Worm (Caenorhabditis elegans) whole organism, young adult: ENCODE results near the gene lelo-3.
A peak's percentile ranks its signal among the peaks of the same experiment; 100 is the strongest.

ENCODE experiments used
- B0019.2 ChIP-seq: fragments of 200-800 bp; sonication (Bioruptor generic); conservative IDR thresholded peaks from 2 replicates; pipeline ENCODE4 v1.3.6; 2022; ENCODE audit warnings: missing genetic modification reagents, missing genetic modification characterization, missing compliant biosample characterization
- B0035.1 ChIP-seq: sonication (generic microtip); optimal IDR thresholded peaks from 2 replicates; lab custom pipeline; 2016; ENCODE audit warnings: missing genetic modification characterization, mild to moderate bottlenecking, missing compliant biosample characterization, missing genotype, missing genetic modification reagents
- D2030.7 ChIP-seq: fragments of 200-800 bp; sonication (Bioruptor generic); IDR thresholded peaks from 2 replicates; pipeline ENCODE4 v1.3.6; 2022; ENCODE audit warnings: missing genetic modification reagents, missing genetic modification characterization, missing compliant biosample characterization
- F37B4.10 ChIP-seq: fragments of 200-800 bp; sonication (Bioruptor generic); IDR thresholded peaks from 2 replicates; pipeline ENCODE4 v1.3.6; 2022; ENCODE audit warnings: missing genetic modification characterization, missing compliant biosample characterization
- F52B5.7 ChIP-seq: sonication (generic microtip); optimal IDR thresholded peaks from 2 replicates; lab custom pipeline; 2016; ENCODE audit warnings: mild to moderate bottlenecking, missing genetic modification characterization, missing compliant biosample characterization
- F57A8.1 ChIP-seq: fragments of 200-800 bp; sonication (Bioruptor generic); optimal IDR thresholded peaks from 2 replicates; lab custom pipeline; 2018; ENCODE audit warnings: mild to moderate bottlenecking, missing genetic modification characterization, moderate library complexity, missing compliant biosample characterization
- Y53G8AR.9 ChIP-seq: fragments of 200-800 bp; sonication (Bioruptor generic); conservative IDR thresholded peaks from 2 replicates; pipeline ENCODE4 v1.3.6; 2022; ENCODE audit warnings: missing genetic modification reagents, missing genetic modification characterization, missing compliant biosample characterization
- Y56A3A.18 ChIP-seq: fragments of 200-800 bp; sonication (Bioruptor generic); IDR thresholded peaks from 2 replicates; pipeline ENCODE4 v1.3.6; 2022; ENCODE audit warnings: missing genetic modification reagents, missing genetic modification characterization, missing compliant biosample characterization
- Y67H2A.10 ChIP-seq: fragments of 200-800 bp; sonication (Bioruptor generic); conservative IDR thresholded peaks from 2 replicates; pipeline ENCODE4 v1.3.6; 2022; ENCODE audit warnings: missing genetic modification reagents, missing genetic modification characterization, missing compliant biosample characterization
- Y79H2A.3 ChIP-seq: fragments of 200-800 bp; sonication (Bioruptor generic); conservative IDR thresholded peaks from 2 replicates; pipeline ENCODE4 v1.3.6; 2022; ENCODE audit warnings: missing genetic modification reagents, missing genetic modification characterization, missing compliant biosample characterization
- ZK185.1 ChIP-seq: sonication (generic microtip); optimal IDR thresholded peaks from 2 replicates; lab custom pipeline; 2016; ENCODE audit warnings: mild to moderate bottlenecking, missing genetic modification characterization, missing compliant biosample characterization; ENCODE audit not compliant: poor library complexity, severe bottlenecking
- attf-3 ChIP-seq: fragments of 200-800 bp; sonication (Bioruptor generic); conservative IDR thresholded peaks from 2 replicates; pipeline ENCODE4 v1.3.6; 2022; ENCODE audit warnings: missing genetic modification reagents, missing genetic modification characterization, missing compliant biosample characterization
- ccch-3 ChIP-seq: fragments of 200-800 bp; sonication (Bioruptor generic); optimal IDR thresholded peaks from 2 replicates; lab custom pipeline; 2018; ENCODE audit warnings: mild to moderate bottlenecking, missing genetic modification characterization, missing compliant biosample characterization
- ceh-79 ChIP-seq: sonication (generic microtip); optimal IDR thresholded peaks from 2 replicates; lab custom pipeline; 2017; ENCODE audit warnings: mild to moderate bottlenecking, missing genetic modification characterization, missing compliant biosample characterization
- ceh-91 ChIP-seq: fragments of 200-800 bp; sonication (Bioruptor generic); IDR thresholded peaks from 2 replicates; pipeline ENCODE4 v1.3.6; 2022; ENCODE audit warnings: missing genetic modification reagents, missing genetic modification characterization, missing compliant biosample characterization
- chd-7 ChIP-seq: sonication (generic microtip); optimal IDR thresholded peaks from 2 replicates; lab custom pipeline; 2016; ENCODE audit warnings: mild to moderate bottlenecking, missing genetic modification characterization, moderate library complexity, missing compliant biosample characterization
- die-1 ChIP-seq: sonication (generic microtip); optimal IDR thresholded peaks from 2 replicates; lab custom pipeline; 2016; ENCODE audit warnings: missing genotype, mild to moderate bottlenecking, missing genetic modification characterization, missing compliant biosample characterization
- dpff-1 ChIP-seq: sonication (generic microtip); optimal IDR thresholded peaks from 2 replicates; lab custom pipeline; 2017; ENCODE audit warnings: mild to moderate bottlenecking, missing genetic modification characterization, missing compliant biosample characterization
- dpl-1 ChIP-seq: fragments of 150-350 bp; optimal IDR thresholded peaks from 2 replicates; lab custom pipeline; 2014; ENCODE audit warnings: missing biosample characterization, missing genetic modification reagents, missing genetic modification characterization
- efl-1 ChIP-seq: fragments of 150-350 bp; optimal IDR thresholded peaks from 2 replicates; lab custom pipeline; 2014; ENCODE audit warnings: missing biosample characterization, missing genetic modification reagents, missing genetic modification characterization
- egl-44 ChIP-seq: fragments of 200-800 bp; sonication (Bioruptor generic); IDR thresholded peaks from 2 replicates; pipeline ENCODE4 v1.3.6; 2022; ENCODE audit warnings: missing genetic modification reagents, missing genetic modification characterization, missing compliant biosample characterization
- ekl-4 ChIP-seq: fragments of 200-800 bp; sonication (Bioruptor generic); IDR thresholded peaks from 2 replicates; pipeline ENCODE4 v1.3.6; 2022; ENCODE audit warnings: missing genetic modification reagents, missing genetic modification characterization, missing compliant biosample characterization
- gei-17 ChIP-seq: fragments of 200-800 bp; sonication (Bioruptor generic); optimal IDR thresholded peaks from 2 replicates; lab custom pipeline; 2018; ENCODE audit warnings: mild to moderate bottlenecking, missing genetic modification characterization, missing compliant biosample characterization
- hmg-1.2 ChIP-seq: fragments of 200-800 bp; sonication (Bioruptor generic); IDR thresholded peaks from 2 replicates; pipeline ENCODE4 v1.3.6; 2022; ENCODE audit warnings: missing genetic modification reagents, missing genetic modification characterization, missing compliant biosample characterization
- lin-35 ChIP-seq, 3 experiments: fragments of 150-350 bp in 2 of 3; sonication (generic microtip) in 1 of 3; optimal IDR thresholded peaks; 2 replicates each; lab custom pipeline; 2014 to 2018; ENCODE audit warnings: missing biosample characterization in 3 of 3, missing genetic modification characterization in 3 of 3, missing genetic modification reagents in 3 of 3
- lin-40 ChIP-seq: sonication (generic microtip); optimal IDR thresholded peaks from 2 replicates; lab custom pipeline; 2016; ENCODE audit warnings: missing genetic modification characterization, mild to moderate bottlenecking, missing compliant biosample characterization, missing genotype, missing genetic modification reagents
- lir-1 ChIP-seq: fragments of 200-800 bp; sonication (Bioruptor generic); conservative IDR thresholded peaks from 2 replicates; pipeline ENCODE4 v1.3.6; 2022; ENCODE audit warnings: missing genetic modification reagents, missing genetic modification characterization, missing compliant biosample characterization
- madf-3 ChIP-seq: fragments of 200-800 bp; sonication (Bioruptor generic); IDR thresholded peaks from 2 replicates; pipeline ENCODE4 v1.3.6; 2022; ENCODE audit warnings: missing genetic modification reagents, missing genetic modification characterization, missing compliant biosample characterization
- madf-6 ChIP-seq: fragments of 200-800 bp; sonication (Bioruptor generic); IDR thresholded peaks from 2 replicates; pipeline ENCODE4 v1.3.6; 2022; ENCODE audit warnings: missing genetic modification reagents, missing genetic modification characterization, missing compliant biosample characterization
- mcd-1 ChIP-seq: fragments of 200-800 bp; sonication (Bioruptor generic); IDR thresholded peaks from 2 replicates; pipeline ENCODE4 v1.3.6; 2022; ENCODE audit warnings: missing genetic modification reagents, missing genetic modification characterization, missing compliant biosample characterization
- nhr-80 ChIP-seq: sonication (generic microtip); optimal IDR thresholded peaks from 2 replicates; lab custom pipeline; 2016; ENCODE audit warnings: missing genetic modification characterization, missing compliant biosample characterization
- pbrm-1 ChIP-seq: fragments of 200-800 bp; sonication (Bioruptor generic); IDR thresholded peaks from 2 replicates; pipeline ENCODE4 v1.3.6; 2022; ENCODE audit warnings: missing genetic modification reagents, missing genetic modification characterization, missing compliant biosample characterization
- sea-2 ChIP-seq: fragments of 200-800 bp; sonication (Bioruptor generic); IDR thresholded peaks from 2 replicates; pipeline ENCODE4 v1.3.6; 2022; ENCODE audit warnings: missing genetic modification characterization, missing compliant biosample characterization
- snpc-1.3 ChIP-seq: sonication (generic microtip); optimal IDR thresholded peaks from 2 replicates; lab custom pipeline; 2017; ENCODE audit warnings: missing genetic modification characterization, mild to moderate bottlenecking, missing compliant biosample characterization, antibody characterized with exemption, moderate library complexity, missing genotype, missing genetic modification reagents; ENCODE audit not compliant: insufficient read depth
- somi-1 ChIP-seq: fragments of 200-800 bp; sonication (Bioruptor generic); optimal IDR thresholded peaks from 2 replicates; lab custom pipeline; 2018; ENCODE audit warnings: mild to moderate bottlenecking, missing genetic modification characterization, missing compliant biosample characterization
- tbp1 ChIP-seq: fragments of 200-800 bp; sonication (Bioruptor generic); optimal IDR thresholded peaks from 2 replicates; lab custom pipeline; 2018; ENCODE audit warnings: mild to moderate bottlenecking, missing genetic modification characterization, missing compliant biosample characterization
- ztf-18 ChIP-seq: sonication (generic microtip); optimal IDR thresholded peaks from 2 replicates; lab custom pipeline; 2016; ENCODE audit warnings: missing genotype, mild to moderate bottlenecking, missing genetic modification characterization, missing compliant biosample characterization
- ztf-22 ChIP-seq: fragments of 200-800 bp; sonication (Bioruptor generic); optimal IDR thresholded peaks from 2 replicates; lab custom pipeline; 2018; ENCODE audit warnings: mild to moderate bottlenecking, missing genetic modification characterization, moderate library complexity, missing compliant biosample characterization
- ztf-26 ChIP-seq: sonication (generic microtip); optimal IDR thresholded peaks from 2 replicates; lab custom pipeline; 2017; ENCODE audit warnings: missing genetic modification characterization, missing compliant biosample characterization
- ztf-6 ChIP-seq: fragments of 200-800 bp; sonication (Bioruptor generic); IDR thresholded peaks from 2 replicates; pipeline ENCODE4 v1.3.6; 2022; ENCODE audit warnings: missing genetic modification reagents, missing genetic modification characterization, missing compliant biosample characterization

Gene lelo-3

DNA sequence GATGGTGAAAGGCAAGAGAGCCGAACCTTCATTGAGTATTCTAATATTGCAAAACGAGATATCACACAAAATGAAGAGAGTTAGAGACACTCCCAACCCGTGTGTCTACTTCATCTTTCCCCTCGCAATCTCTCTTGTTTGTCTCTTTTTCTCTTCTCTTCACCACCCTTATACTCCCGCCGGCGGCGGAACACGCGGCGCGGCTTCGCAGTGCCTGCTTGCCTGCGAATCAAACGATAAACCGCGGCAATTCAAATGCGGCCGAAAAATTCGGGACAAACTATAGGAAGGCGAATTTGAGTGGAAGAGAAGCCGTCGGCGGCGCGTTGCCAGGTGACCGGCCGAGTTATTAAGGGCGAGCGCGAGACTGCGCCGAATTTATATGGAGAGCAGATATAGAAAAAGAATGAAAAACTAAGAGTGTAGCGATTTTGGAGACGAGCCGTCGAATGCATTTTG is 37.8 kb downstream of the lelo-3 start, which contains the start of gene klp-13 (continued):
- TF ChIP-seq lin-40 (tag; lab: Kevin White, UChicago) (peak; percentile 78), die-1 (peak; percentile 11), madf-3 (GFP tag; lab: Robert Waterston, UW) (peak; percentile 89), ceh-91 (GFP tag; lab: Robert Waterston, UW) (no peak), F37B4.10 (0 out of 2 replicates have a peak, but pooled peaks have one; percentile 86), chd-7 (tag; lab: Kevin White, UChicago) (peak; percentile 64), B0035.1 (tag; lab: Kevin White, UChicago) (no peak), F57A8.1 (GFP tag; lab: Kevin White, UChicago) (peak; percentile 55), sea-2 (no peak), Y56A3A.18 (GFP tag; lab: Robert Waterston, UW) (no peak), pbrm-1 (peak; percentile 48; the same call in 1 of the 2 replicates), lin-35 (GFP tag; optimal IDR thresholded peaks at IDR 0.05; lab: Kevin White, UChicago) (peak in 1 of 3 experiments; percentile 83), D2030.7 (GFP tag; lab: Robert Waterston, UW) (no peak), ceh-79 (no peak), mcd-1 (GFP tag; lab: Robert Waterston, UW) (peak; percentile 60), madf-6 (GFP tag; lab: Robert Waterston, UW) (peak; percentile 61; the same call in 1 of the 2 replicates), ztf-6 (GFP tag; lab: Robert Waterston, UW) (no peak), somi-1 (GFP tag; lab: Kevin White, UChicago) (peak; percentile 16), Y67H2A.10 (GFP tag; lab: Robert Waterston, UW) (0 out of 2 replicates have a peak, but pooled peaks have one; percentile 49), nhr-80 (tag; lab: Kevin White, UChicago) (peak; percentile 70), ztf-26 (tag; lab: Kevin White, UChicago) (peak; percentile 10), ekl-4 (peak; percentile 81), snpc-1.3 (tag; lab: Kevin White, UChicago) (no peak), hmg-1.2 (GFP tag; lab: Robert Waterston, UW) (peak; percentile 87), efl-1 (GFP tag; lab: Kevin White, UChicago) (peak; percentile 70), attf-3 (no peak), gei-17 (GFP tag; lab: Kevin White, UChicago) (peak; percentile 45), tbp1 (GFP tag; lab: Kevin White, UChicago) (peak; percentile 52), Y79H2A.3 (no peak), lir-1 (no peak), ztf-22 (GFP tag; lab: Kevin White, UChicago) (no peak), ccch-3 (GFP tag; lab: Kevin White, UChicago) (no peak), ztf-18 (tag; lab: Kevin White, UChicago) (peak; percentile 30), B0019.2 (GFP tag; lab: Robert Waterston, UW) (no peak), dpff-1 (tag; lab: Kevin White, UChicago) (no peak), F52B5.7 (tag; lab: Kevin White, UChicago) (no peak), Y53G8AR.9 (peak; percentile 33; the same call in 1 of the 2 replicates), dpl-1 (GFP tag; lab: Kevin White, UChicago) (peak; percentile 51), ZK185.1 (no peak), egl-44 (peak; percentile 41; the same call in 1 of the 2 replicates)
